Worm (Caenorhabditis elegans) whole organism, L4/young adult: ENCODE results near the gene Y54G2A.12.
A peak's percentile ranks its signal among the peaks of the same experiment; 100 is the strongest.
"Not testable (repeated sequence)": the region's sequence is repeated elsewhere in the genome, so short reads cannot be mapped to it uniquely, and the experiment has no call there.

Source experiments
- W03F9.2 ChIP-seq: fragments of 150-350 bp; optimal IDR thresholded peaks from 2 replicates; lab custom pipeline; 2014; ENCODE audit warnings: missing biosample characterization, missing genetic modification characterization
- dao-5 ChIP-seq: sonication (generic microtip); optimal IDR thresholded peaks from 2 replicates; lab custom pipeline; 2016; ENCODE audit warnings: missing genotype, missing genetic modification characterization, moderate library complexity, missing compliant biosample characterization
- him-1 ChIP-seq: sonication (generic microtip); optimal IDR thresholded peaks from 2 replicates; lab custom pipeline; 2016; ENCODE audit warnings: missing genotype, missing genetic modification reagents, missing genetic modification characterization, missing compliant biosample characterization

The Y54G2A.12 gene

ce11 chrIV:2782793-2783540, at the start of gene Y54G2A.12:
TSS of gene Y54G2A.12 (minus strand) at chrIV:2782843.
- TF ChIP-seq W03F9.2 (tag; lab: Kevin White, UChicago): no peak
- no peak for TF ChIP-seq dao-5 (tag; lab: Kevin White, UChicago)
- no peak for TF ChIP-seq him-1

- TF ChIP-seq him-1 (no peak), dao-5 (tag; lab: Kevin White, UChicago) (no peak), W03F9.2 (tag; lab: Kevin White, UChicago) (no peak)
These were observed 43.7 kb upstream of the Y54G2A.12 start for ce11 chrIV:2826335-2826734.

- TF ChIP-seq W03F9.2 (tag; lab: Kevin White, UChicago): no peak
- TF ChIP-seq him-1: no peak
- TF ChIP-seq dao-5 (tag; lab: Kevin White, UChicago): no peak
These were observed 42.9 kb upstream of the Y54G2A.12 start for ce11 chrIV:2825460-2826103.

ce11 chrIV:2823446-2823845, 40.8 kb upstream of the Y54G2A.12 start, which contains the start of gene clec-80:
TSS of gene clec-80 (plus strand) at chrIV:2823746.
- TF ChIP-seq dao-5 (tag; lab: Kevin White, UChicago) (no peak), him-1 (no peak), W03F9.2 (tag; lab: Kevin White, UChicago) (no peak)

- TF ChIP-seq dao-5 (tag; lab: Kevin White, UChicago) (no peak), him-1 (no peak), W03F9.2 (tag; lab: Kevin White, UChicago) (no peak)
These were observed 37.8 kb upstream of the Y54G2A.12 start, which contains the start of gene Y54G2A.37 for ce11 chrIV:2820408-2820807. TSS of gene Y54G2A.37 (plus strand) at chrIV:2820708.

ce11 chrIV:2819633-2820032, 37.0 kb upstream of the Y54G2A.12 start, which contains the start of gene Y54G2A.13:
TSS of gene Y54G2A.13 (minus strand) at chrIV:2819733.
- no peak for TF ChIP-seq him-1
- no peak for TF ChIP-seq dao-5 (tag; lab: Kevin White, UChicago)
- no peak for TF ChIP-seq W03F9.2 (tag; lab: Kevin White, UChicago)

ce11 chrIV:2817038-2817437, 34.4 kb upstream of the Y54G2A.12 start:
- no peak for TF ChIP-seq him-1
- no peak for TF ChIP-seq W03F9.2 (tag; lab: Kevin White, UChicago)
- no peak for TF ChIP-seq dao-5 (tag; lab: Kevin White, UChicago)

ce11 chrIV:2809208-2809607, 26.6 kb upstream of the Y54G2A.12 start, which contains the start of gene Y54G2A.76:
TSS of gene Y54G2A.76 (plus strand) at chrIV:2809410.
- TF ChIP-seq him-1 (no peak), dao-5 (tag; lab: Kevin White, UChicago) (no peak), W03F9.2 (tag; lab: Kevin White, UChicago) (no peak)

- no peak for TF ChIP-seq dao-5 (tag; lab: Kevin White, UChicago)
- no peak for TF ChIP-seq him-1
- TF ChIP-seq W03F9.2 (tag; lab: Kevin White, UChicago): no peak
These were observed 25.5 kb upstream of the Y54G2A.12 start for ce11 chrIV:2808154-2808553.

- TF ChIP-seq dao-5 (tag; lab: Kevin White, UChicago) (peak; percentile 65), W03F9.2 (tag; lab: Kevin White, UChicago) (peak; percentile 71), him-1 (peak; percentile 1)
These were observed 22.9 kb upstream of the Y54G2A.12 start, which contains the start of gene Y54G2A.45 for ce11 chrIV:2805525-2805924. TSS of gene Y54G2A.45 (plus strand) at chrIV:2805857.

- TF ChIP-seq him-1: no peak
- TF ChIP-seq dao-5 (tag; lab: Kevin White, UChicago): no peak
- no peak for TF ChIP-seq W03F9.2 (tag; lab: Kevin White, UChicago)
These were observed 21.0 kb upstream of the Y54G2A.12 start, which contains the start of gene Y54G2A.32 for ce11 chrIV:2803652-2804051. TSS of gene Y54G2A.32 (plus strand) at chrIV:2803952.

ce11 chrIV:2802193-2802592, 19.6 kb upstream of the Y54G2A.12 start:
- no peak for TF ChIP-seq W03F9.2 (tag; lab: Kevin White, UChicago)

- TF ChIP-seq W03F9.2 (tag; lab: Kevin White, UChicago); dao-5 (tag; lab: Kevin White, UChicago); him-1: not testable (repeated sequence)
These were observed 18.9 kb upstream of the Y54G2A.12 start, which contains the start of gene Y54G2A.44 for ce11 chrIV:2801558-2801957. TSS of gene Y54G2A.44 (plus strand) at chrIV:2801858.

ce11 chrIV:2801004-2801403, 18.4 kb upstream of the Y54G2A.12 start:
- no peak for TF ChIP-seq dao-5 (tag; lab: Kevin White, UChicago)
- peak; percentile 30 for TF ChIP-seq W03F9.2 (tag; lab: Kevin White, UChicago)
